Fruit fly (Drosophila melanogaster) whole organism, embryonic: ENCODE measurements around the gene CG17362.

Experiments
- B-H1 ChIP-seq: fragments of 200-800 bp; sonication (Bioruptor generic); IDR thresholded peaks from 3 replicates; pipeline ENCODE4 v1.3.6; 2022; ENCODE audit warnings: missing biosample characterization, missing genetic modification characterization
- Bteb2 ChIP-seq: fragments of 200-800 bp; sonication (Bioruptor generic); optimal IDR thresholded peaks from 2 replicates; lab custom pipeline; 2016; ENCODE audit warnings: missing biosample characterization, missing genetic modification characterization
- C15 ChIP-seq: fragments of 200-800 bp; sonication (Bioruptor generic); IDR thresholded peaks from 3 replicates; pipeline ENCODE4 v1.3.6; 2022; ENCODE audit warnings: missing biosample characterization, missing genetic modification characterization
- CG1024 ChIP-seq: fragments of 200-800 bp; sonication (Bioruptor generic); IDR thresholded peaks from 2 replicates; pipeline ENCODE4 v1.3.6; 2022; ENCODE audit warnings: missing biosample characterization, missing genetic modification characterization
- CG12104 ChIP-seq: fragments of 200-800 bp; sonication (Bioruptor generic); optimal IDR thresholded peaks from 3 replicates; lab custom pipeline; 2016; ENCODE audit warnings: missing biosample characterization, missing genetic modification characterization
- CG12155 ChIP-seq: fragments of 200-800 bp; sonication (Bioruptor generic); optimal IDR thresholded peaks from 3 replicates; lab custom pipeline; 2016; ENCODE audit warnings: missing biosample characterization, missing genetic modification characterization
- CG12391 ChIP-seq: fragments of 200-800 bp; sonication (Bioruptor generic); optimal IDR thresholded peaks from 3 replicates; lab custom pipeline; 2018; ENCODE audit warnings: missing biosample characterization, mild to moderate bottlenecking, missing genetic modification characterization, moderate library complexity
- CG15514 ChIP-seq: fragments of 200-800 bp; sonication (Bioruptor generic); optimal IDR thresholded peaks from 3 replicates; lab custom pipeline; 2017; ENCODE audit warnings: missing biosample characterization, missing genetic modification characterization, mild to moderate bottlenecking, moderate library complexity, missing genetic modification reagents
- CG17568 ChIP-seq: fragments of 200-800 bp; sonication (Bioruptor generic); optimal IDR thresholded peaks from 2 replicates; lab custom pipeline; 2018; ENCODE audit warnings: missing biosample characterization, mild to moderate bottlenecking, missing genetic modification characterization, moderate library complexity
- CG2202 ChIP-seq: fragments of 200-800 bp; sonication (Bioruptor generic); optimal IDR thresholded peaks from 2 replicates; lab custom pipeline; 2018; ENCODE audit warnings: missing biosample characterization, mild to moderate bottlenecking, missing genetic modification characterization
- CG31388 ChIP-seq: fragments of 200-800 bp; sonication (Bioruptor generic); optimal IDR thresholded peaks from 2 replicates; lab custom pipeline; 2016; ENCODE audit warnings: missing biosample characterization, missing genetic modification characterization
- CG4730 ChIP-seq: fragments of 200-800 bp; sonication (Bioruptor generic); IDR thresholded peaks from 2 replicates; pipeline ENCODE4 v1.3.6; 2022; ENCODE audit warnings: missing biosample characterization, missing genetic modification characterization
- CG4820 ChIP-seq: fragments of 200-800 bp; sonication (Bioruptor generic); optimal IDR thresholded peaks from 3 replicates; lab custom pipeline; 2016; ENCODE audit warnings: missing biosample characterization, missing genetic modification characterization
- CG6689 ChIP-seq: fragments of 200-800 bp; sonication (Bioruptor generic); IDR thresholded peaks from 2 replicates; pipeline ENCODE4 v1.3.6; 2022; ENCODE audit warnings: missing biosample characterization, missing genetic modification characterization
- CG6765 ChIP-seq: fragments of 200-800 bp; sonication (Bioruptor generic); optimal IDR thresholded peaks from 3 replicates; lab custom pipeline; 2017; ENCODE audit warnings: missing biosample characterization, mild to moderate bottlenecking, missing genetic modification characterization
- CG8765 ChIP-seq: fragments of 200-800 bp; sonication (Bioruptor generic); IDR thresholded peaks from 2 replicates; pipeline ENCODE4 v1.3.6; 2022; ENCODE audit warnings: missing biosample characterization, missing genetic modification characterization
- CG8924 ChIP-seq: fragments of 200-800 bp; optimal IDR thresholded peaks from 3 replicates; lab custom pipeline; 2019; ENCODE audit warnings: missing biosample characterization, mild to moderate bottlenecking, missing genetic modification characterization, moderate library complexity
- CG9437 ChIP-seq: fragments of 200-800 bp; sonication (Bioruptor generic); optimal IDR thresholded peaks from 2 replicates; lab custom pipeline; 2018; ENCODE audit warnings: missing biosample characterization, mild to moderate bottlenecking, missing genetic modification characterization
- CG9817 ChIP-seq: fragments of 200-800 bp; sonication (Bioruptor generic); optimal IDR thresholded peaks from 2 replicates; lab custom pipeline; 2018; ENCODE audit warnings: missing biosample characterization, mild to moderate bottlenecking, missing genetic modification characterization, moderate library complexity
- Dek ChIP-seq: fragments of 200-800 bp; sonication (Bioruptor generic); optimal IDR thresholded peaks from 3 replicates; lab custom pipeline; 2019; ENCODE audit warnings: missing biosample characterization, mild to moderate bottlenecking, missing genetic modification characterization, moderate library complexity
- Elba2 ChIP-seq: fragments of 200-800 bp; sonication (Bioruptor generic); optimal IDR thresholded peaks from 3 replicates; lab custom pipeline; 2016; ENCODE audit warnings: missing biosample characterization, missing genetic modification characterization
- Fer1 ChIP-seq: fragments of 200-800 bp; sonication (Bioruptor generic); optimal IDR thresholded peaks from 2 replicates; lab custom pipeline; 2017; ENCODE audit warnings: missing biosample characterization, mild to moderate bottlenecking, missing genetic modification characterization
- HHEX ChIP-seq: fragments of 200-800 bp; sonication (Bioruptor generic); optimal IDR thresholded peaks from 3 replicates; lab custom pipeline; 2017; ENCODE audit warnings: missing biosample characterization, mild to moderate bottlenecking, missing genetic modification characterization, missing genetic modification reagents
- Hmr ChIP-seq: fragments of 200-800 bp; sonication (Bioruptor generic); optimal IDR thresholded peaks from 3 replicates; lab custom pipeline; 2017; ENCODE audit warnings: mild to moderate bottlenecking, missing biosample characterization, missing genetic modification reagents, missing genetic modification characterization
- Hr3 ChIP-seq: fragments of 200-800 bp; sonication (Bioruptor generic); optimal IDR thresholded peaks from 3 replicates; lab custom pipeline; 2016; ENCODE audit warnings: missing biosample characterization, missing genetic modification characterization
- Hr51 ChIP-seq, 2 experiments: fragments of 200-800 bp; sonication (Bioruptor generic); optimal IDR thresholded peaks; 2 replicates in 1 of 2; 3 replicates in 1 of 2; lab custom pipeline; 2016 to 2018; ENCODE audit warnings: missing biosample characterization in 2 of 2, missing genetic modification characterization in 2 of 2, mild to moderate bottlenecking in 1 of 2, moderate library complexity in 1 of 2
- Lhr ChIP-seq: fragments of 200-800 bp; sonication (Bioruptor generic); optimal IDR thresholded peaks from 3 replicates; lab custom pipeline; 2017; ENCODE audit warnings: mild to moderate bottlenecking, missing biosample characterization, missing genetic modification reagents, missing genetic modification characterization
- Meics ChIP-seq: fragments of 200-800 bp; sonication (Bioruptor generic); optimal IDR thresholded peaks from 2 replicates; lab custom pipeline; 2017; ENCODE audit warnings: missing biosample characterization, mild to moderate bottlenecking, missing genetic modification characterization
- Mes4 ChIP-seq: fragments of 200-800 bp; sonication (Bioruptor generic); optimal IDR thresholded peaks from 2 replicates; lab custom pipeline; 2016; ENCODE audit warnings: missing biosample characterization, missing genetic modification characterization
- Myb ChIP-seq: fragments of 200-800 bp; sonication (Bioruptor generic); optimal IDR thresholded peaks from 2 replicates; lab custom pipeline; 2016; ENCODE audit warnings: missing biosample characterization, missing genetic modification characterization
- NK7.1 ChIP-seq: fragments of 200-800 bp; sonication (Bioruptor generic); optimal IDR thresholded peaks from 3 replicates; lab custom pipeline; 2016; ENCODE audit warnings: missing biosample characterization, missing genetic modification characterization
- TFAM ChIP-seq: fragments of 200-800 bp; sonication (Bioruptor generic); optimal IDR thresholded peaks from 2 replicates; lab custom pipeline; 2017; ENCODE audit warnings: missing biosample characterization, missing genetic modification characterization, inconsistent platforms
- bab2 ChIP-seq: fragments of 200-800 bp; sonication (Bioruptor generic); optimal IDR thresholded peaks from 2 replicates; lab custom pipeline; 2016; ENCODE audit warnings: missing biosample characterization, missing genetic modification characterization
- bigmax ChIP-seq: fragments of 200-800 bp; sonication (Bioruptor generic); optimal IDR thresholded peaks from 2 replicates; lab custom pipeline; 2018; ENCODE audit warnings: missing biosample characterization, mild to moderate bottlenecking, missing genetic modification characterization
- br ChIP-seq: fragments of >200 bp; optimal IDR thresholded peaks from 2 replicates; lab custom pipeline; 2017
- bsh ChIP-seq, 2 experiments: fragments of 200-800 bp; sonication (Bioruptor generic); optimal IDR thresholded peaks; 2 replicates each; lab custom pipeline; 2017 to 2018; ENCODE audit warnings: mild to moderate bottlenecking in 2 of 2, missing biosample characterization in 2 of 2, missing genetic modification characterization in 2 of 2, moderate library complexity in 1 of 2
- corto ChIP-seq: fragments of 200-800 bp; sonication (Bioruptor generic); optimal IDR thresholded peaks from 2 replicates; lab custom pipeline; 2016; ENCODE audit warnings: missing biosample characterization, mild to moderate bottlenecking, missing genetic modification characterization, moderate library complexity
- dati ChIP-seq: fragments of 200-800 bp; sonication (Bioruptor generic); IDR thresholded peaks from 2 replicates; pipeline ENCODE4 v1.3.6; 2022; ENCODE audit warnings: missing biosample characterization, missing genetic modification characterization
- fru ChIP-seq: fragments of >200 bp; optimal IDR thresholded peaks from 2 replicates; lab custom pipeline; 2017
- ftz-f1 ChIP-seq: fragments of 200-800 bp; sonication (Bioruptor generic); optimal IDR thresholded peaks from 2 replicates; lab custom pipeline; 2016; ENCODE audit warnings: missing biosample characterization, missing genetic modification characterization
- gro ChIP-seq: fragments of 200-800 bp; sonication (Bioruptor generic); optimal IDR thresholded peaks from 2 replicates; lab custom pipeline; 2016; ENCODE audit warnings: missing biosample characterization, missing genetic modification characterization
- gt ChIP-seq: fragments of 200-800 bp; sonication (Bioruptor generic); IDR thresholded peaks from 2 replicates; pipeline ENCODE4 v1.3.6; 2022; ENCODE audit warnings: missing biosample characterization, missing genetic modification characterization
- nerfin-1 ChIP-seq: fragments of 200-800 bp; sonication (Bioruptor generic); optimal IDR thresholded peaks from 3 replicates; lab custom pipeline; 2019; ENCODE audit warnings: missing biosample characterization, mild to moderate bottlenecking, missing genetic modification characterization, moderate library complexity
- nmo ChIP-seq: fragments of 200-800 bp; sonication (Bioruptor generic); optimal IDR thresholded peaks from 2 replicates; lab custom pipeline; 2018; ENCODE audit warnings: missing biosample characterization, mild to moderate bottlenecking, missing genetic modification characterization, moderate library complexity
- p53 ChIP-seq: fragments of 200-800 bp; sonication (Bioruptor generic); optimal IDR thresholded peaks from 2 replicates; lab custom pipeline; 2016; ENCODE audit warnings: missing biosample characterization, missing genetic modification characterization
- scrt ChIP-seq: fragments of 200-800 bp; sonication (Bioruptor generic); optimal IDR thresholded peaks from 2 replicates; lab custom pipeline; 2018; ENCODE audit warnings: missing biosample characterization, mild to moderate bottlenecking, missing genetic modification characterization, moderate library complexity
- sens-2 ChIP-seq: fragments of 200-800 bp; sonication (Bioruptor generic); IDR thresholded peaks from 2 replicates; pipeline ENCODE4 v1.3.6; 2022; ENCODE audit warnings: missing biosample characterization, missing genetic modification characterization
- seq ChIP-seq: fragments of 200-800 bp; sonication (Bioruptor generic); IDR thresholded peaks from 2 replicates; pipeline ENCODE4 v1.3.6; 2022; ENCODE audit warnings: missing biosample characterization, missing genetic modification characterization
- sisA ChIP-seq: fragments of 200-800 bp; sonication (Bioruptor generic); IDR thresholded peaks from 2 replicates; pipeline ENCODE4 v1.3.6; 2022; ENCODE audit warnings: missing biosample characterization, missing genetic modification characterization
- toy ChIP-seq: fragments of 200-800 bp; sonication (Bioruptor generic); IDR thresholded peaks from 2 replicates; pipeline ENCODE4 v1.3.6; 2022; ENCODE audit warnings: missing biosample characterization, missing genetic modification characterization
- tup ChIP-seq: fragments of 200-800 bp; sonication (Bioruptor generic); optimal IDR thresholded peaks from 2 replicates; lab custom pipeline; 2016; ENCODE audit warnings: missing biosample characterization, mild to moderate bottlenecking, missing genetic modification characterization, moderate library complexity

CG17362 gene

DNA sequence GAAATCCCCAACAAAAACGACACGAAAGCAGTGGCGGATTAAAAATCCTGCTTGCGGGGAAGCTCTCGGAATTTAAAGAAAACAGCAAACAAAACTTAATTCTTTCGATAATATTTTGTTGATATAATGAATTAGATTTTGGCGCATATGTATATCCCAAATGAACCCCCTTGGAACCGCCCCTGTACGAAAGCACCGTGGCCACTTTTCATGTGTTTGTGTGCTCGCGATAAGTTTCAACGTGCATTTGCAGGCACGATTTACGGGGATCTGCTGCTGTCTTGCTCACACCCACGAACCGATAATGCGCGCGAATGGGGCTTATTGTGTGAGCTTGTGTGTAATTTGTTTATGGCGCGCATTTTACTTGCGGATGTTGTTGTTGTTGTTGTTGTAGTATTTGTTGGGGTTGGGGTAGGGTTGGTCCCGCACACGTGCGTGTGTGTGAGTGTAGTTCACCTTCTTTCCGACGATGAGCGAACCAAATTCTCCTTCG lies 18.6 kb downstream of the CG17362 start (continued):
- TF ChIP-seq seq (GFP tag; lab: Robert Waterston, UW) (peak; percentile 94), gro (peak; percentile 93), CG31388 (peak; percentile 91), sens-2 (GFP tag; lab: Robert Waterston, UW) (peak; percentile 86), nmo (GFP tag; lab: Kevin White, UChicago) (peak; percentile 96), CG6765 (GFP tag; lab: Kevin White, UChicago) (peak; percentile 88), CG4820 (GFP tag; lab: Kevin White, UChicago) (peak; percentile 94), CG12155 (GFP tag; lab: Kevin White, UChicago) (peak; percentile 91), scrt (GFP tag; lab: Kevin White, UChicago) (peak; percentile 86), CG12391 (tag; lab: Kevin White, UChicago) (peak; percentile 94), Dek (peak; percentile 93), Bteb2 (GFP tag; lab: Kevin White, UChicago) (peak; percentile 92), Fer1 (GFP tag; lab: Kevin White, UChicago) (peak; percentile 94), p53 (GFP tag; lab: Kevin White, UChicago) (peak; percentile 87), tup (GFP tag; lab: Kevin White, UChicago) (peak; percentile 91), C15 (GFP tag; lab: Robert Waterston, UW) (peak; percentile 83; the same call in 2 of the 3 replicates), CG6689 (GFP tag; lab: Robert Waterston, UW) (peak; percentile 93), dati (GFP tag; lab: Robert Waterston, UW) (peak; percentile 88), CG8765 (GFP tag; lab: Robert Waterston, UW) (peak; percentile 80), CG12104 (GFP tag; lab: Kevin White, UChicago) (peak; percentile 88), B-H1 (peak; percentile 95), Elba2 (GFP tag; lab: Kevin White, UChicago) (no peak), bab2 (GFP tag; lab: Kevin White, UChicago) (peak; percentile 97), Hmr (GFP tag; lab: Kevin White, UChicago) (peak; percentile 95), Lhr (GFP tag; lab: Kevin White, UChicago) (no peak), ftz-f1 (GFP tag; lab: Kevin White, UChicago) (peak; percentile 91), CG2202 (tag; lab: Kevin White, UChicago) (peak; percentile 79), sisA (peak; percentile 98), CG17568 (no peak), corto (peak; percentile 91), Myb (peak; percentile 86), nerfin-1 (tag; lab: Kevin White, UChicago) (peak; percentile 94), gt (GFP tag; lab: Robert Waterston, UW) (peak; percentile 78), bigmax (peak; percentile 33), bsh (GFP tag; optimal IDR thresholded peaks at IDR 0.05; lab: Kevin White, UChicago) (peak; percentile 95 to 97), CG1024 (peak; percentile 91), CG9817 (tag; lab: Kevin White, UChicago) (peak; percentile 95), Hr3 (GFP tag; lab: Kevin White, UChicago) (peak; percentile 93), Mes4 (GFP tag; lab: Kevin White, UChicago) (peak; percentile 95), TFAM (GFP tag; lab: Kevin White, UChicago) (peak; percentile 78), CG9437 (GFP tag; lab: Kevin White, UChicago) (peak; percentile 89), CG8924 (peak; percentile 94), NK7.1 (GFP tag; lab: Kevin White, UChicago) (peak; percentile 90), br (no peak), CG4730 (GFP tag; lab: Robert Waterston, UW) (peak; percentile 91), HHEX (peak; percentile 93), Hr51 (GFP tag; optimal IDR thresholded peaks at IDR 0.05; lab: Kevin White, UChicago) (peak; percentile 93 to 96), Meics (peak; percentile 94), fru (lab: Kevin White, UChicago) (no peak), CG15514 (GFP tag; lab: Kevin White, UChicago) (peak; percentile 91), toy (no peak)
